Worm (Caenorhabditis elegans): Measurements from ENCODE around the gene ZC317.2.

ZC317.2 gene

DNA sequence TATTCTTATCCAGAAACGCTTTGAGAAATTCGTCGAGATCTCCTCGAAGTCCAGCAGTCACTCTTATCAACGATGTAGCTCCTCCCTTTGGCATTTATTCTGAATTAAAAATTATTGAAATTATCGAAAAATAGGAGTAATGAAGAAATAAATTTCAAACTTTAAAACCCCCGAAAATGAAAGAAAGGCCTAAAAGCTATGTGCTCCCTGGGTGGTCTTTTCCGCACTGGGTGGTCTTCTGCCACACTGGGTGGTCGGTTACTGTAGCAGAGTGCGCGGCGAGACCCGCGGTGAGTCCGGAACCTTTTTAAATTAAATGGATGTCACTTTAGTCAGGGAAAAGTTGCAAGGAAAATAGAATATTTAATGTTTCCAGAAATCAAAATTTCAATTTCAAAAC is 20.8 kb upstream of the ZC317.2 start, which contains the start of gene snpc-1.3:
Gene snpc-1.3 (minus strand): TSS at position 101 of the 400 bp plus-strand sequence.
- TF ChIP-seq fkh-2 (tag; optimal IDR thresholded peaks at IDR 0.05) (no peak), nhr-23 (tag; optimal IDR thresholded peaks at IDR 0.05) (no peak), nhr-25 (tag; optimal IDR thresholded peaks at IDR 0.05) (no peak), mdl-1 (tag; optimal IDR thresholded peaks at IDR 0.05) (no peak), egl-5 (tag; optimal IDR thresholded peaks at IDR 0.05) (no peak), nhr-11 (tag; optimal IDR thresholded peaks at IDR 0.05) (no peak), nhr-28 (tag; optimal IDR thresholded peaks at IDR 0.05) (no peak), pha-4 (tag; optimal IDR thresholded peaks at IDR 0.05) (no peak)

DNA sequence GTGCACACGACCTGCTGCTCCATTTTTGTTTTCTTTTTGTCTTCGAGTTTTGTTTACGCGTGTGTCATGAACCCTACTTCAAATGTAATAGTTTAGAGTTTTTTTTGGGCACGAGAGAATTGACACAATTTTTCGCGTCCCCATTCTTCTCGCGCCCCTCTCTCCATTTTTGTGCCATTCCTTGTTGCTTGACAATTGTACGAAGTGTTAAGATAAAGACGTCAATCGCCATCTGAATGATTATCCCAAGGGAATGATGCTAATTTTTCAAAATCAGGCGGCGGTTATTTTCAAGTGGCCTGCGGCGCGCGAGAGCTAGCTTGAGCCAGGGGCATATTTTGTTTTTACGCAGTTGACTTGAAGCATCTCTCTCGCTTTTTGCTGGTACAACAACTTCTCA is 17.5 kb upstream of the ZC317.2 start:
- no peak for TF ChIP-seq lin-15B (tag; optimal IDR thresholded peaks at IDR 0.05)
- TF ChIP-seq pqm-1 (tag; optimal IDR thresholded peaks at IDR 0.05): no peak
- peak; percentile 15 for TF ChIP-seq nfya-1 (tag; optimal IDR thresholded peaks at IDR 0.05; ENCODE audit: insufficient read depth)
- peak; percentile 46 for TF ChIP-seq lin-39 (tag; optimal IDR thresholded peaks at IDR 0.05)
- no peak for TF ChIP-seq ceh-82 (tag; optimal IDR thresholded peaks at IDR 0.05)

DNA sequence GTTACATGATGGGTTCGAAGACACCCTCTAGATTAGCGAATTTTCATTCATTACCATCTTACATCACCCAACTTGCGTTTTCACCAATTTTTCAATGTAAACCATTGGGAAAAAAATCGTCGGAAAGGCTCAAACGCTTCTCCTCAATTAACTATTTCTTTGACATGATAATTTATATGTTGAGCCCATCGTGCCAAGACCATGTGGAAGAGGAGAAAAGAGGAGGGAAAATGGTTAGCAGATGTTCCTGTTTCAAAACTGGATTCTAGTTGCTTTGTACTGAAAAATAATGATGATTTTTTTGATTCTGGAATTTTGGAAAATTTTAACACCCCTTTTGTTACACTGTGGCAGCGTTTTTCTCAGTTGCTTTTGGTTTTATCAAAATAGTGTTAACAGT is 15.9 kb upstream of the ZC317.2 start:
- TF ChIP-seq aly-2 (tag; optimal IDR thresholded peaks at IDR 0.05) (no peak), ceh-16 (tag; optimal IDR thresholded peaks at IDR 0.05) (no peak), unc-62 (GFP tag; optimal IDR thresholded peaks at IDR 0.05) (no peak), egl-27 (tag; optimal IDR thresholded peaks at IDR 0.05) (no peak), elt-3 (tag; optimal IDR thresholded peaks at IDR 0.05) (no peak), ceh-9 (tag; optimal IDR thresholded peaks at IDR 0.05) (no peak), nhr-43 (tag; optimal IDR thresholded peaks at IDR 0.05; ENCODE audit: poor library complexity, severe bottlenecking) (no peak), ama-1 (optimal IDR thresholded peaks at IDR 0.05) (no peak), nhr-67 (tag; optimal IDR thresholded peaks at IDR 0.05) (no peak), sea-2 (GFP tag; optimal IDR thresholded peaks at IDR 0.05) (no peak), mml-1 (tag; optimal IDR thresholded peaks at IDR 0.05) (no peak), nhr-76 (tag; optimal IDR thresholded peaks at IDR 0.05) (no peak), zag-1 (tag; optimal IDR thresholded peaks at IDR 0.05) (no peak), ZK546.5 (tag; optimal IDR thresholded peaks at IDR 0.05) (no peak)

DNA sequence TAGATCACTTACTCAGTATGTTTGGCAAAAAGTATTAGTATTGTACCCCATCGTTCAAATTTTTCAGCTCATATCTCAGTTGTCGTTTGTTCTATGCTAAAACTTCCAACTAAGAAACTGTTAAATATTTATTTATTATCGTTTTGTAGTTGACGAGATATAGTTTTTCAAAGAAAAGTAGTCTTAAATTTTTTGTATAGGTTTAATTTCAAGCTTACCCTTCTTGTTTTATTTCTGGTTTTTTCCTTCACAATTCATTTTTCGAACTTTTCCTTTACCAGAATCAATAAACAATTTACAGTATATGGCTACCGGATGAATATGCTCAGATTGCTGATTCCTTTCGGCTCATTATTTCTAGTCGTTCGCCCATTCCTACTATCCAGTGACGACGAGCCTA is 14.1 kb upstream of the ZC317.2 start, which contains the start of gene F08F3.1:
Gene F08F3.1 (plus strand): TSS at position 301 of the 400 bp plus-strand sequence.
- TF ChIP-seq ama-1 (optimal IDR thresholded peaks at IDR 0.05): no peak
- no peak for TF ChIP-seq nhr-23 (tag; optimal IDR thresholded peaks at IDR 0.05)
- TF ChIP-seq lsy-12 (tag; optimal IDR thresholded peaks at IDR 0.05): no peak
- no peak for TF ChIP-seq fkh-2 (tag; optimal IDR thresholded peaks at IDR 0.05)
- TF ChIP-seq mml-1 (tag; optimal IDR thresholded peaks at IDR 0.05): no peak

DNA sequence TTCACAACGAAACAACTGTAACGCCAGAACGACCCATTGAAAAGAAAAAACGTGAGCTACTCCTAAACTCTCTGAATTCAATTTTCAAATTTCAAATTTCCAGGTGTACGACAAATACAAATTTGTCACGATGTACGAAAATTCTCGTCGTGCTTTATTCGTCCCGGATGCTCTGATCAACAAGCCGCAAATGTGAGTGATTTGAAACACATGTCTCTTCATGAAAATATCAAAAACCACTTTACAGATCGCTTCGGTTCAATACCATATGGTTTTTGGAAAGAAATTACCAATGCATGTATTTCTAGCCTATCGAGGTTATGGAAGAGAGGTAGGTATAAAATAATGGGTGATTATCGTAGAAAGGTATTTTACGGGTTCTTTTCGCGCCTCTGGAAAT is 12.8 kb upstream of the ZC317.2 start:
- TF ChIP-seq fkh-10 (GFP tag; optimal IDR thresholded peaks at IDR 0.05) (no peak), unc-39 (tag; optimal IDR thresholded peaks at IDR 0.05) (no peak), R02D3.7 (tag; optimal IDR thresholded peaks at IDR 0.05) (no peak), nhr-12 (tag; optimal IDR thresholded peaks at IDR 0.05) (no peak), ZK546.5 (tag; optimal IDR thresholded peaks at IDR 0.05) (no peak), nhr-237 (tag; optimal IDR thresholded peaks at IDR 0.05) (no peak), pqm-1 (tag; optimal IDR thresholded peaks at IDR 0.05) (no peak), fkh-2 (tag; optimal IDR thresholded peaks at IDR 0.05) (no peak), ama-1 (optimal IDR thresholded peaks at IDR 0.05) (no peak), jun-1 (tag; optimal IDR thresholded peaks at IDR 0.05) (no peak), mdl-1 (tag; optimal IDR thresholded peaks at IDR 0.05) (no peak), hmg-11 (tag; optimal IDR thresholded peaks at IDR 0.05) (no peak), ceh-82 (tag; optimal IDR thresholded peaks at IDR 0.05) (no peak), lin-39 (tag; optimal IDR thresholded peaks at IDR 0.05) (no peak), eor-1 (tag; optimal IDR thresholded peaks at IDR 0.05) (no peak), elt-3 (tag; optimal IDR thresholded peaks at IDR 0.05) (no peak), nhr-76 (tag; optimal IDR thresholded peaks at IDR 0.05) (no peak), egl-27 (tag; optimal IDR thresholded peaks at IDR 0.05) (no peak), tbx-2 (tag; optimal IDR thresholded peaks at IDR 0.05) (no peak), aly-2 (tag; optimal IDR thresholded peaks at IDR 0.05) (no peak)

Measured in whole organism, L3 larva.